Fruit fly (Drosophila melanogaster) whole organism, embryonic: ENCODE measurements around the gene MSAmiP.

ENCODE experiments used
- ATbp ChIP-seq: fragments of 200-800 bp; sonication (Bioruptor generic); optimal IDR thresholded peaks from 2 replicates; lab custom pipeline; 2017; ENCODE audit warnings: missing biosample characterization, mild to moderate bottlenecking, missing genetic modification characterization, missing genetic modification reagents
- CG10209 ChIP-seq: fragments of 200-800 bp; sonication (Bioruptor generic); optimal IDR thresholded peaks from 3 replicates; lab custom pipeline; 2017; ENCODE audit warnings: missing biosample characterization, mild to moderate bottlenecking, missing genetic modification characterization, missing genetic modification reagents
- CG11085 ChIP-seq: fragments of 200-800 bp; sonication (Bioruptor generic); IDR thresholded peaks from 2 replicates; pipeline ENCODE4 v1.3.6; 2022; ENCODE audit warnings: missing biosample characterization, missing genetic modification characterization
- CG11398 ChIP-seq: fragments of 200-800 bp; sonication (Bioruptor generic); optimal IDR thresholded peaks from 2 replicates; lab custom pipeline; 2016; ENCODE audit warnings: missing biosample characterization, missing genetic modification characterization
- CG13123 ChIP-seq: fragments of 200-800 bp; sonication (Bioruptor generic); optimal IDR thresholded peaks from 2 replicates; lab custom pipeline; 2016; ENCODE audit warnings: missing biosample characterization, missing genetic modification characterization
- CG13775 ChIP-seq: fragments of 200-800 bp; sonication (Bioruptor generic); optimal IDR thresholded peaks from 3 replicates; lab custom pipeline; 2017; ENCODE audit warnings: missing biosample characterization, mild to moderate bottlenecking, missing genetic modification characterization
- CG14050 ChIP-seq: fragments of 200-800 bp; sonication (Bioruptor generic); IDR thresholded peaks from 3 replicates; pipeline ENCODE4 v1.3.6; 2022; ENCODE audit warnings: missing biosample characterization, missing genetic modification characterization
- CG15601 ChIP-seq: fragments of 200-800 bp; sonication (Bioruptor generic); optimal IDR thresholded peaks from 3 replicates; lab custom pipeline; 2019; ENCODE audit warnings: missing biosample characterization, mild to moderate bottlenecking, missing genetic modification characterization, moderate library complexity
- CG1602 ChIP-seq: fragments of 200-800 bp; sonication (Bioruptor generic); optimal IDR thresholded peaks from 3 replicates; lab custom pipeline; 2016; ENCODE audit warnings: missing biosample characterization, missing genetic modification characterization
- CG17829 ChIP-seq: fragments of 200-800 bp; optimal IDR thresholded peaks from 2 replicates; lab custom pipeline; 2019; ENCODE audit warnings: missing biosample characterization, mild to moderate bottlenecking, missing genetic modification characterization, moderate library complexity
- CG18011 ChIP-seq: fragments of 200-800 bp; sonication (Bioruptor generic); optimal IDR thresholded peaks from 2 replicates; lab custom pipeline; 2017; ENCODE audit warnings: missing biosample characterization, missing genetic modification characterization, mild to moderate bottlenecking, moderate library complexity, missing genotype
- CG18764 ChIP-seq: fragments of 200-800 bp; sonication (Bioruptor generic); optimal IDR thresholded peaks from 3 replicates; lab custom pipeline; 2016; ENCODE audit warnings: missing biosample characterization, missing genetic modification characterization
- CG2116 ChIP-seq: fragments of 200-800 bp; sonication (Bioruptor generic); optimal IDR thresholded peaks from 3 replicates; lab custom pipeline; 2018; ENCODE audit warnings: missing biosample characterization, mild to moderate bottlenecking, missing genetic modification characterization
- CG30020 ChIP-seq: fragments of 200-800 bp; optimal IDR thresholded peaks from 2 replicates; lab custom pipeline; 2019; ENCODE audit warnings: missing biosample characterization, mild to moderate bottlenecking, missing genetic modification characterization, moderate library complexity
- CG31388 ChIP-seq: fragments of 200-800 bp; sonication (Bioruptor generic); optimal IDR thresholded peaks from 2 replicates; lab custom pipeline; 2016; ENCODE audit warnings: missing biosample characterization, missing genetic modification characterization
- CG33557 ChIP-seq: fragments of 200-800 bp; sonication (Bioruptor generic); optimal IDR thresholded peaks from 2 replicates; lab custom pipeline; 2019; ENCODE audit warnings: missing biosample characterization, mild to moderate bottlenecking, missing genetic modification characterization, moderate library complexity
- CG6689 ChIP-seq: fragments of 200-800 bp; sonication (Bioruptor generic); IDR thresholded peaks from 2 replicates; pipeline ENCODE4 v1.3.6; 2022; ENCODE audit warnings: missing biosample characterization, missing genetic modification characterization
- CG7357 ChIP-seq: fragments of 200-800 bp; sonication (Bioruptor generic); IDR thresholded peaks from 3 replicates; pipeline ENCODE4 v1.3.6; 2022; ENCODE audit warnings: missing biosample characterization, missing genetic modification characterization
- CG8478 ChIP-seq: fragments of >200 bp; optimal IDR thresholded peaks from 2 replicates; lab custom pipeline; 2018
- D19A ChIP-seq: fragments of 200-800 bp; optimal IDR thresholded peaks from 3 replicates; lab custom pipeline; 2019; ENCODE audit warnings: missing biosample characterization, mild to moderate bottlenecking, missing genetic modification characterization, moderate library complexity
- Gsc ChIP-seq: fragments of 200-800 bp; sonication (Bioruptor generic); IDR thresholded peaks from 2 replicates; pipeline ENCODE4 v1.3.6; 2022; ENCODE audit warnings: missing biosample characterization, missing genetic modification characterization
- Hand ChIP-seq: fragments of 200-800 bp; sonication (Bioruptor generic); optimal IDR thresholded peaks from 2 replicates; lab custom pipeline; 2017; ENCODE audit warnings: mild to moderate bottlenecking, missing biosample characterization, missing genetic modification reagents, missing genetic modification characterization
- Hmx ChIP-seq: fragments of 200-800 bp; sonication (Bioruptor generic); optimal IDR thresholded peaks from 2 replicates; lab custom pipeline; 2016; ENCODE audit warnings: missing biosample characterization, missing genetic modification characterization
- Max ChIP-seq: fragments of 200-800 bp; sonication (Bioruptor generic); optimal IDR thresholded peaks from 2 replicates; lab custom pipeline; 2016; ENCODE audit warnings: missing biosample characterization, mild to moderate bottlenecking, missing genetic modification characterization
- Med ChIP-seq: fragments of 200-800 bp; sonication (Bioruptor generic); peaks from one replicate; lab custom pipeline; 2016; ENCODE audit warnings: missing biosample characterization, missing genetic modification characterization, mild to moderate bottlenecking, inconsistent platforms, moderate library complexity
- NK7.1 ChIP-seq: fragments of 200-800 bp; sonication (Bioruptor generic); optimal IDR thresholded peaks from 3 replicates; lab custom pipeline; 2016; ENCODE audit warnings: missing biosample characterization, missing genetic modification characterization
- Neu2 ChIP-seq: fragments of 200-800 bp; sonication (Bioruptor generic); optimal IDR thresholded peaks from 3 replicates; lab custom pipeline; 2016; ENCODE audit warnings: missing biosample characterization, missing genetic modification characterization, borderline replicate concordance
- Nf-YB ChIP-seq: fragments of 200-800 bp; sonication (Bioruptor generic); optimal IDR thresholded peaks from 3 replicates; lab custom pipeline; 2019; ENCODE audit warnings: missing biosample characterization, mild to moderate bottlenecking, missing genetic modification characterization, moderate library complexity
- Oli ChIP-seq: fragments of 200-800 bp; sonication (Bioruptor generic); optimal IDR thresholded peaks from 2 replicates; lab custom pipeline; 2018; ENCODE audit warnings: missing biosample characterization, mild to moderate bottlenecking, missing genetic modification characterization, moderate library complexity
- Opbp ChIP-seq: fragments of 200-800 bp; sonication (Bioruptor generic); IDR thresholded peaks from 3 replicates; pipeline ENCODE4 v1.3.6; 2022; ENCODE audit warnings: missing biosample characterization, missing genetic modification characterization; ENCODE audit not compliant: partially characterized antibody
- Sox100B ChIP-seq: fragments of 200-800 bp; sonication (Bioruptor generic); optimal IDR thresholded peaks from 3 replicates; lab custom pipeline; 2018; ENCODE audit warnings: missing biosample characterization, mild to moderate bottlenecking, missing genetic modification characterization
- Spps ChIP-seq: fragments of 200-800 bp; sonication (Bioruptor generic); optimal IDR thresholded peaks from 2 replicates; lab custom pipeline; 2018; ENCODE audit warnings: missing biosample characterization, mild to moderate bottlenecking, missing genetic modification characterization
- TFAM ChIP-seq: fragments of 200-800 bp; sonication (Bioruptor generic); optimal IDR thresholded peaks from 2 replicates; lab custom pipeline; 2017; ENCODE audit warnings: missing biosample characterization, missing genetic modification characterization, inconsistent platforms
- Tbp ChIP-seq: fragments of >200 bp; optimal IDR thresholded peaks from 2 replicates; lab custom pipeline; 2018; ENCODE audit warnings: missing biosample characterization, missing genetic modification characterization
- Vsx1 ChIP-seq: fragments of 200-800 bp; sonication (Bioruptor generic); optimal IDR thresholded peaks from 2 replicates; lab custom pipeline; 2017; ENCODE audit warnings: missing biosample characterization, mild to moderate bottlenecking, missing genetic modification characterization, missing genetic modification reagents
- Xrp1 ChIP-seq: fragments of 200-800 bp; sonication (Bioruptor generic); IDR thresholded peaks from 2 replicates; pipeline ENCODE4 v1.3.6; 2022; ENCODE audit warnings: missing biosample characterization, missing genetic modification characterization
- br ChIP-seq: fragments of >200 bp; optimal IDR thresholded peaks from 2 replicates; lab custom pipeline; 2017
- chm ChIP-seq: fragments of 200-800 bp; sonication (Bioruptor generic); IDR thresholded peaks from 2 replicates; pipeline ENCODE4 v1.3.6; 2022; ENCODE audit warnings: missing biosample characterization, missing genetic modification characterization
- dpn ChIP-seq, 2 experiments: fragments of 200-800 bp; sonication (Bioruptor generic); optimal IDR thresholded peaks; 3 replicates each; lab custom pipeline; 2016; ENCODE audit warnings: missing biosample characterization in 2 of 2, missing genetic modification characterization in 2 of 2
- emc ChIP-seq: fragments of 200-800 bp; sonication (Bioruptor generic); optimal IDR thresholded peaks from 2 replicates; lab custom pipeline; 2016; ENCODE audit warnings: missing biosample characterization, missing genetic modification characterization
- ham ChIP-seq: fragments of 200-800 bp; sonication (Bioruptor generic); IDR thresholded peaks from 2 replicates; pipeline ENCODE4 v1.3.6; 2022; ENCODE audit warnings: missing biosample characterization, missing genetic modification characterization
- hb ChIP-seq: fragments of 200-800 bp; sonication (Bioruptor generic); IDR thresholded peaks from 3 replicates; pipeline ENCODE4 v1.3.6; 2022; ENCODE audit warnings: missing biosample characterization, missing genetic modification characterization; ENCODE audit not compliant: partially characterized antibody
- hkb ChIP-seq, 2 experiments: fragments of 200-800 bp in 1 of 2; fragments of >200 bp in 1 of 2; sonication (Bioruptor generic) in 1 of 2; IDR thresholded peaks in 1 of 2; optimal IDR thresholded peaks in 1 of 2; 2 replicates each; pipeline versions ENCODE4 v1.3.6 to Lab custom; 2017 to 2022; ENCODE audit warnings: missing biosample characterization in 1 of 2, missing genetic modification characterization in 1 of 2
- mirr ChIP-seq: fragments of 200-800 bp; sonication (Bioruptor generic); optimal IDR thresholded peaks from 3 replicates; lab custom pipeline; 2018; ENCODE audit warnings: missing biosample characterization, mild to moderate bottlenecking, missing genetic modification characterization
- pan ChIP-seq, 4 experiments: fragments of >200 bp in 3 of 4; fragments of 200-800 bp in 1 of 4; sonication (Bioruptor generic) in 1 of 4; optimal IDR thresholded peaks in 3 of 4; IDR thresholded peaks in 1 of 4; 2 replicates each; pipeline versions ENCODE4 v1.3.6 to Lab custom; 2017 to 2022; ENCODE audit warnings: missing biosample characterization in 2 of 4, missing genetic modification characterization in 2 of 4, mixed read lengths in 1 of 4
- pfk ChIP-seq: fragments of 200-800 bp; sonication (Bioruptor generic); optimal IDR thresholded peaks from 2 replicates; lab custom pipeline; 2018; ENCODE audit warnings: missing biosample characterization, mild to moderate bottlenecking, missing genetic modification characterization, moderate library complexity
- slou ChIP-seq: fragments of 200-800 bp; sonication (Bioruptor generic); optimal IDR thresholded peaks from 3 replicates; lab custom pipeline; 2016; ENCODE audit warnings: missing biosample characterization, missing genetic modification characterization
- sqz ChIP-seq: fragments of 200-800 bp; sonication (Bioruptor generic); optimal IDR thresholded peaks from 3 replicates; lab custom pipeline; 2018; ENCODE audit warnings: missing biosample characterization, mild to moderate bottlenecking, missing genetic modification characterization
- tna ChIP-seq: fragments of 200-800 bp; sonication (Bioruptor generic); IDR thresholded peaks from 2 replicates; pipeline ENCODE4 v1.3.6; 2022; ENCODE audit warnings: missing biosample characterization, missing genetic modification characterization; ENCODE audit not compliant: partially characterized antibody
- zen ChIP-seq: fragments of 200-800 bp; sonication (Bioruptor generic); optimal IDR thresholded peaks from 3 replicates; lab custom pipeline; 2018; ENCODE audit warnings: missing biosample characterization, mild to moderate bottlenecking, missing genetic modification characterization, moderate library complexity

The MSAmiP gene

DNA sequence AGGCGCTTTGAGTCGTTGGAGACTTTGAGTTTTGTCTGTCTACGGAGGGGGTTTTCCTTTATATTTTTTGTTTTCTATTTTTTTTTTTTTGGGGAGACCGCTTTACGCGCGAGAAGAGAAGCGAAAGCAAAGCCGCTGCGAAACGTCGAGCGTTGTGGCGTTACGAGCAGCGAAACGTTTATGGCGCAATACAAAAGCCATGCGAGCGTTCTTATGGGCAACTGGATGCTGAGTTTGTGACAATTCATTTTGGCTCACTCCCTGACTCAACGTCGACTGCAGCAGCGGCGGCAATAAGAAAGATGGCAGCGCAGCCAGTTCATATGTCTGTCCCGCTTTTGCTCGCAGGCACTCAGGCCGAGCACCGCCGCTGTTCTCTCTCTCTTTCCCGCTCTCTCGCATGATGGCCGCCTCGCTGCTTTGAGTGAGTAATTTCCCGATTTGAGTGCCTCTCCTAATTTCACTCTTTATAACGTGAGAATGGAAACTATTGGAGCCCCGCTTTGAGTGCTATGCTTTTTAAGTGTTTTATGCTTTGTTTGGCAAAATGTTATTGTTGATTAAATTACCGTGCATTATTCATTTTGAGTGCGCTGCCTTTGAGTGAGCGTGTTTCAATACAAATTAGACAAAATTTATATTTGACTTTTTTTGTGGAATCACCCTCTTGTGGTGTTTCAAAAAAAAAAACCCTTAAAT lies 66.1 kb downstream of the MSAmiP start, which contains the start of gene abd-A (continued):
- no peak for TF ChIP-seq CG30020
- peak; percentile 18 for TF ChIP-seq hkb (optimal IDR thresholded peaks at IDR 0.05; lab: Kevin White, UChicago)
- TF ChIP-seq hkb (GFP tag; IDR thresholded peaks at IDR 0.05; lab: Robert Waterston, UW) = no peak
- no peak for TF ChIP-seq CG2116 (GFP tag; lab: Kevin White, UChicago)
- peak; percentile 27 for TF ChIP-seq sqz
- no peak for TF ChIP-seq TFAM (GFP tag; lab: Kevin White, UChicago)
- TF ChIP-seq Sox100B = no peak
- no peak for TF ChIP-seq CG14050
- TF ChIP-seq CG1602 (GFP tag; lab: Kevin White, UChicago) = no peak
- no peak for TF ChIP-seq CG31388 (GFP tag; lab: Kevin White, UChicago)
- TF ChIP-seq CG7357 (GFP tag; lab: Robert Waterston, UW) = no peak
- no peak for TF ChIP-seq Neu2 (GFP tag; lab: Kevin White, UChicago)
- TF ChIP-seq emc (GFP tag; lab: Kevin White, UChicago) = no peak
- TF ChIP-seq D19A (tag; lab: Kevin White, UChicago) = no peak
- TF ChIP-seq pfk = no peak
- no peak for TF ChIP-seq CG13775
- 0 out of 3 replicates have a peak, but pooled peaks have one; percentile 13 for TF ChIP-seq hb (GFP tag; lab: Robert Waterston, UW)
- TF ChIP-seq CG8478 = no peak
- no peak for TF ChIP-seq dpn (GFP tag; optimal IDR thresholded peaks at IDR 0.05; lab: Kevin White, UChicago)
- no peak for TF ChIP-seq CG11398 (GFP tag; lab: Kevin White, UChicago)
- TF ChIP-seq CG6689 (GFP tag; lab: Robert Waterston, UW) = no peak
- no peak for TF ChIP-seq CG33557 (GFP tag; lab: Kevin White, UChicago)
- no peak for TF ChIP-seq Xrp1 (GFP tag; lab: Robert Waterston, UW)
- no peak for TF ChIP-seq CG17829 (tag; lab: Kevin White, UChicago)
- no peak for TF ChIP-seq Oli (tag; lab: Kevin White, UChicago)
- TF ChIP-seq Spps (tag; lab: Kevin White, UChicago) = no peak
- TF ChIP-seq ATbp (GFP tag; lab: Kevin White, UChicago) = no peak
- TF ChIP-seq pan (optimal IDR thresholded peaks at IDR 0.05; lab: Kevin White, UChicago) = no peak
- TF ChIP-seq pan (GFP tag; optimal IDR thresholded peaks at IDR 0.05 in 1 of 2, IDR thresholded peaks at IDR 0.05 in 1 of 2) = no peak
- TF ChIP-seq CG15601 (tag; lab: Kevin White, UChicago) = no peak
- TF ChIP-seq Vsx1 (GFP tag; lab: Kevin White, UChicago) = no peak
- TF ChIP-seq slou (GFP tag; lab: Kevin White, UChicago) = no peak
- no peak for TF ChIP-seq mirr (GFP tag; lab: Kevin White, UChicago)
- peak; percentile 91 for TF ChIP-seq Nf-YB
- TF ChIP-seq Hmx (GFP tag; lab: Kevin White, UChicago) = no peak
- no peak for TF ChIP-seq CG18764
- no peak for TF ChIP-seq Tbp (GFP tag; lab: Kevin White, UChicago)
- TF ChIP-seq Opbp (GFP tag; lab: Robert Waterston, UW) = peak; percentile 76
- peak; percentile 83 for TF ChIP-seq tna (GFP tag; lab: Robert Waterston, UW)
- TF ChIP-seq CG11085 (GFP tag; lab: Robert Waterston, UW) = no peak
- TF ChIP-seq br (lab: Kevin White, UChicago) = no peak
- TF ChIP-seq CG10209 = no peak
- TF ChIP-seq CG18011 (GFP tag; lab: Kevin White, UChicago) = no peak
- TF ChIP-seq chm (GFP tag; lab: Robert Waterston, UW) = no peak
- no peak for TF ChIP-seq Gsc (GFP tag; lab: Robert Waterston, UW)
- no peak for TF ChIP-seq ham (GFP tag; lab: Robert Waterston, UW)
- no peak for TF ChIP-seq CG13123
- no peak for TF ChIP-seq Max (GFP tag; lab: Kevin White, UChicago)
- TF ChIP-seq Hand = no peak
- TF ChIP-seq NK7.1 = no peak
- peak; percentile 50 for TF ChIP-seq Med (GFP tag; lab: Kevin White, UChicago)
- no peak for TF ChIP-seq zen (tag; lab: Kevin White, UChicago)
